Fruit fly (Drosophila melanogaster) whole organism: ENCODE measurements around the gene Ir85a.

Source experiments
- CG8478 ChIP-seq: fragments of >200 bp; optimal IDR thresholded peaks from 2 replicates; lab custom pipeline; 2018; ENCODE audit warnings: inconsistent platforms
- Dll ChIP-seq: fragments of >200 bp; optimal IDR thresholded peaks from 2 replicates; lab custom pipeline; 2017
- EcR ChIP-seq, 2 experiments: fragments of >200 bp; optimal IDR thresholded peaks; 2 replicates each; lab custom pipeline; 2017; ENCODE audit warnings: missing biosample characterization in 2 of 2, missing genetic modification characterization in 2 of 2, missing genetic modification reagents in 2 of 2
- pan ChIP-seq: fragments of >200 bp; optimal IDR thresholded peaks from 2 replicates; lab custom pipeline; 2017
- psq ChIP-seq: fragments of >200 bp; optimal IDR thresholded peaks from 2 replicates; lab custom pipeline; 2017
- usp ChIP-seq: fragments of >200 bp; optimal IDR thresholded peaks from 2 replicates; lab custom pipeline; 2017; ENCODE audit warnings: missing biosample characterization, missing genetic modification characterization, mixed read lengths

DNA sequence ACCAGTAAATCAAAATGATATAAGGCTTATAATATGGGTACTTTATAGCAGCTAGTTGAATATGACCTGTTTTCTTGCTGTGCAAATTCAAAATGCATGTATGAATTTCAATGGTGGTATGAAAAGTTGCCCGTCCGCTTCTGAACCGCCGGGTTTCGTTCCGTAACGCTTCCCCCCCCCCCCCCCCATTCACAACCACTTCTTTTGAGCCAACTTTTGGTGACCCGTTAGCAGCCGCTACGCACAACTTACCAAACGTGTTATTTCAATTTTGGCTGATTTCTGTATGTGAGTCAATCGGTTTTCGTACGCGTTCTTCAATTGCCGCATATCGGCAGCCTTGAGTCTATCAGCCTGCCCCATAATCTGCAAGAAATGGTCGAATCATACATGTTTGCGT is 758 bp upstream of the Ir85a start:
- TF ChIP-seq EcR (GFP tag; optimal IDR thresholded peaks at IDR 0.05; lab: Kevin White, UChicago) (no peak), usp (GFP tag; lab: Kevin White, UChicago) (no peak), pan (lab: Kevin White, UChicago) (no peak), CG8478 (no peak), Dll (no peak), psq (lab: Kevin White, UChicago) (no peak)
